Fruit fly (Drosophila melanogaster) whole organism, wandering third instar larva: ENCODE data around the gene CG13005.

ENCODE experiments used
- Hnf4 ChIP-seq: fragments of 200-800 bp; sonication (Bioruptor generic); optimal IDR thresholded peaks from 2 replicates; lab custom pipeline; 2016; ENCODE audit warnings: missing biosample characterization, mild to moderate bottlenecking, missing genetic modification characterization
- brk ChIP-seq: fragments of 200-800 bp; sonication (Bioruptor generic); optimal IDR thresholded peaks from 2 replicates; lab custom pipeline; 2016; ENCODE audit warnings: missing biosample characterization, mild to moderate bottlenecking, missing genetic modification characterization

DNA sequence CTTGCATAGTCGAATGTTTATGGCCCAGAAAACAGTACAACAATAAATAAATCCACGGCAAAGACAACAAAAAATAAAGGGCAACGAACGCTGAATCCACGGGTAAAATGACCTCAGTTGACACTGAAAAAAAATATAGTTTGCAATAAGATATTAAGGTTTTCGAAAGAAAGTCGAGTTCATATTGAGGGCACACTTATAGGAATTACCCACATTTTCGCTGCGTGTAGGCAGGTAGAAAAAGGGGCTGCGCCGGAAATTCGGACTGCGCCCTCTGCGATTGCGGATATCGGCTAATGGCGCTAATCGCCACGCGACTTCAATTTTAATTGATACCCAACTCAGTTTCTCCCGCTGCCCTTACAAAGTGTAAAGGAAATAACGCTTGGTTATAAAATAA lies 5.2 kb downstream of the CG13005 start:
- no peak for TF ChIP-seq Hnf4 (GFP tag; lab: Kevin White, UChicago)
- TF ChIP-seq brk (GFP tag; lab: Kevin White, UChicago), result no peak
